Fruit fly (Drosophila melanogaster) whole organism, embryonic: ENCODE results near the gene Teh2.

ENCODE experiments used
- ATbp ChIP-seq: fragments of 200-800 bp; sonication (Bioruptor generic); optimal IDR thresholded peaks from 2 replicates; lab custom pipeline; 2017; ENCODE audit warnings: missing biosample characterization, mild to moderate bottlenecking, missing genetic modification characterization, missing genetic modification reagents
- Asciz ChIP-seq: fragments of 200-800 bp; sonication (Bioruptor generic); optimal IDR thresholded peaks from 2 replicates; lab custom pipeline; 2017; ENCODE audit warnings: missing biosample characterization, mild to moderate bottlenecking, missing genetic modification characterization, missing genetic modification reagents
- Blimp-1 ChIP-seq: fragments of 200-800 bp; sonication (Bioruptor generic); optimal IDR thresholded peaks from 3 replicates; lab custom pipeline; 2018; ENCODE audit warnings: missing biosample characterization, missing genetic modification characterization, mild to moderate bottlenecking, moderate library complexity, missing genetic modification reagents
- CG10267 ChIP-seq: fragments of 200-800 bp; sonication (Bioruptor generic); optimal IDR thresholded peaks from 2 replicates; lab custom pipeline; 2018; ENCODE audit warnings: missing biosample characterization, mild to moderate bottlenecking, missing genetic modification characterization, moderate library complexity
- CG10979 ChIP-seq: fragments of 200-800 bp; sonication (Bioruptor generic); optimal IDR thresholded peaks from 2 replicates; lab custom pipeline; 2018; ENCODE audit warnings: missing biosample characterization, mild to moderate bottlenecking, missing genetic modification characterization, moderate library complexity
- CG11085 ChIP-seq: fragments of 200-800 bp; sonication (Bioruptor generic); IDR thresholded peaks from 2 replicates; pipeline ENCODE4 v1.3.6; 2022; ENCODE audit warnings: missing biosample characterization, missing genetic modification characterization
- CG11695 ChIP-seq: fragments of 200-800 bp; sonication (Bioruptor generic); IDR thresholded peaks from 3 replicates; pipeline ENCODE4 v1.3.6; 2022; ENCODE audit warnings: missing biosample characterization, missing genetic modification characterization
- CG12071 ChIP-seq: fragments of 200-800 bp; sonication (Bioruptor generic); optimal IDR thresholded peaks from 3 replicates; lab custom pipeline; 2018; ENCODE audit warnings: missing biosample characterization, mild to moderate bottlenecking, missing genetic modification characterization
- CG12942 ChIP-seq: fragments of 200-800 bp; sonication (Bioruptor generic); optimal IDR thresholded peaks from 3 replicates; lab custom pipeline; 2016; ENCODE audit warnings: missing biosample characterization, missing genetic modification characterization
- CG15011 ChIP-seq: fragments of 200-800 bp; sonication (Bioruptor generic); optimal IDR thresholded peaks from 3 replicates; lab custom pipeline; 2018; ENCODE audit warnings: missing biosample characterization, mild to moderate bottlenecking, missing genetic modification characterization
- CG17829 ChIP-seq: fragments of 200-800 bp; optimal IDR thresholded peaks from 2 replicates; lab custom pipeline; 2019; ENCODE audit warnings: missing biosample characterization, mild to moderate bottlenecking, missing genetic modification characterization, moderate library complexity
- CG18599 ChIP-seq: fragments of 200-800 bp; sonication (Bioruptor generic); optimal IDR thresholded peaks from 3 replicates; lab custom pipeline; 2017; ENCODE audit warnings: missing biosample characterization, missing genetic modification characterization, mild to moderate bottlenecking, moderate library complexity, missing genetic modification reagents
- CG18764 ChIP-seq: fragments of 200-800 bp; sonication (Bioruptor generic); optimal IDR thresholded peaks from 3 replicates; lab custom pipeline; 2016; ENCODE audit warnings: missing biosample characterization, missing genetic modification characterization
- CG8281 ChIP-seq: fragments of 200-800 bp; sonication (Bioruptor generic); optimal IDR thresholded peaks from 2 replicates; lab custom pipeline; 2018; ENCODE audit warnings: missing biosample characterization, mild to moderate bottlenecking, missing genetic modification characterization, moderate library complexity
- CG8388 ChIP-seq: fragments of 200-800 bp; sonication (Bioruptor generic); optimal IDR thresholded peaks from 2 replicates; lab custom pipeline; 2019; ENCODE audit warnings: missing biosample characterization, mild to moderate bottlenecking, missing genetic modification characterization, moderate library complexity
- Ets65A ChIP-seq: fragments of 200-800 bp; sonication (Bioruptor generic); peaks from one replicate; lab custom pipeline; 2016; ENCODE audit warnings: missing biosample characterization, missing genetic modification characterization
- Pdp1 ChIP-seq, 2 experiments: fragments of 200-800 bp; sonication (Bioruptor generic); optimal IDR thresholded peaks; 3 replicates each; lab custom pipeline; 2016; ENCODE audit warnings: missing biosample characterization in 2 of 2, missing genetic modification characterization in 2 of 2, mild to moderate bottlenecking in 1 of 2, moderate library complexity in 1 of 2
- Six4 ChIP-seq: fragments of 200-800 bp; sonication (Bioruptor generic); optimal IDR thresholded peaks from 2 replicates; lab custom pipeline; 2016; ENCODE audit warnings: missing biosample characterization, missing genetic modification characterization
- Trl ChIP-seq, 3 experiments: fragments of >200 bp in 2 of 3; fragments of 200-800 bp in 1 of 3; sonication (Bioruptor generic) in 1 of 3; optimal IDR thresholded peaks; 2 replicates in 1 of 3; 3 replicates in 2 of 3; lab custom pipeline; 2016 to 2017; ENCODE audit warnings: missing biosample characterization in 1 of 3, missing genetic modification characterization in 1 of 3
- ara ChIP-seq: fragments of 200-800 bp; sonication (Bioruptor generic); IDR thresholded peaks from 2 replicates; pipeline ENCODE4 v1.3.6; 2022; ENCODE audit warnings: missing biosample characterization, missing genetic modification characterization
- bsh ChIP-seq, 2 experiments: fragments of 200-800 bp; sonication (Bioruptor generic); optimal IDR thresholded peaks; 2 replicates each; lab custom pipeline; 2017 to 2018; ENCODE audit warnings: mild to moderate bottlenecking in 2 of 2, missing biosample characterization in 2 of 2, missing genetic modification characterization in 2 of 2, moderate library complexity in 1 of 2
- chm ChIP-seq: fragments of 200-800 bp; sonication (Bioruptor generic); IDR thresholded peaks from 2 replicates; pipeline ENCODE4 v1.3.6; 2022; ENCODE audit warnings: missing biosample characterization, missing genetic modification characterization
- dysf ChIP-seq: fragments of 200-800 bp; sonication (Bioruptor generic); IDR thresholded peaks from 3 replicates; pipeline ENCODE4 v1.3.6; 2022; ENCODE audit warnings: missing biosample characterization, missing genetic modification characterization
- fd96Cb ChIP-seq: fragments of 200-800 bp; sonication (Bioruptor generic); optimal IDR thresholded peaks from 2 replicates; lab custom pipeline; 2018; ENCODE audit warnings: missing biosample characterization, mild to moderate bottlenecking, missing genetic modification characterization, moderate library complexity
- hkb ChIP-seq, 2 experiments: fragments of 200-800 bp in 1 of 2; fragments of >200 bp in 1 of 2; sonication (Bioruptor generic) in 1 of 2; IDR thresholded peaks in 1 of 2; optimal IDR thresholded peaks in 1 of 2; 2 replicates each; pipeline versions ENCODE4 v1.3.6 to Lab custom; 2017 to 2022; ENCODE audit warnings: missing biosample characterization in 1 of 2, missing genetic modification characterization in 1 of 2
- inv ChIP-seq: fragments of 200-800 bp; sonication (Bioruptor generic); IDR thresholded peaks from 2 replicates; pipeline ENCODE4 v1.3.6; 2022; ENCODE audit warnings: missing biosample characterization, missing genetic modification characterization; ENCODE audit not compliant: partially characterized antibody
- klu ChIP-seq: fragments of 200-800 bp; sonication (Bioruptor generic); IDR thresholded peaks from 2 replicates; pipeline ENCODE4 v1.3.6; 2022; ENCODE audit warnings: missing biosample characterization, missing genetic modification characterization
- mirr ChIP-seq: fragments of 200-800 bp; sonication (Bioruptor generic); optimal IDR thresholded peaks from 3 replicates; lab custom pipeline; 2018; ENCODE audit warnings: missing biosample characterization, mild to moderate bottlenecking, missing genetic modification characterization
- oc ChIP-seq: fragments of 200-800 bp; sonication (Bioruptor generic); optimal IDR thresholded peaks from 2 replicates; lab custom pipeline; 2018; ENCODE audit warnings: missing biosample characterization, mild to moderate bottlenecking, missing genetic modification characterization, moderate library complexity
- phol ChIP-seq: fragments of 200-800 bp; sonication (Bioruptor generic); optimal IDR thresholded peaks from 3 replicates; lab custom pipeline; 2018; ENCODE audit warnings: missing biosample characterization, mild to moderate bottlenecking, missing genetic modification characterization, moderate library complexity
- prd ChIP-seq, 3 experiments: fragments of >200 bp in 2 of 3; fragments of 200-800 bp in 1 of 3; sonication (Bioruptor generic) in 1 of 3; optimal IDR thresholded peaks in 2 of 3; IDR thresholded peaks in 1 of 3; 2 replicates in 2 of 3; 3 replicates in 1 of 3; pipeline versions ENCODE4 v1.3.6 to Lab custom; 2017 to 2022; ENCODE audit warnings: missing biosample characterization in 1 of 3, missing genetic modification characterization in 1 of 3
- pum ChIP-seq: fragments of 200-800 bp; sonication (Bioruptor generic); optimal IDR thresholded peaks from 2 replicates; lab custom pipeline; 2016; ENCODE audit warnings: missing biosample characterization, missing genetic modification characterization
- sens ChIP-seq: fragments of 200-800 bp; sonication (Bioruptor generic); peaks from one replicate; lab custom pipeline; 2016; ENCODE audit warnings: missing biosample characterization, missing genetic modification characterization
- sob ChIP-seq: fragments of 200-800 bp; sonication (Bioruptor generic); IDR thresholded peaks from 2 replicates; pipeline ENCODE4 v1.3.6; 2022; ENCODE audit warnings: missing biosample characterization, missing genetic modification characterization
- tap ChIP-seq: fragments of 200-800 bp; optimal IDR thresholded peaks from 3 replicates; lab custom pipeline; 2019; ENCODE audit warnings: missing biosample characterization, mild to moderate bottlenecking, missing genetic modification characterization, moderate library complexity
- tgo ChIP-seq: fragments of 200-800 bp; sonication (Bioruptor generic); IDR thresholded peaks from 3 replicates; pipeline ENCODE4 v1.3.6; 2022; ENCODE audit warnings: missing biosample characterization, missing genetic modification characterization
- toy ChIP-seq: fragments of 200-800 bp; sonication (Bioruptor generic); IDR thresholded peaks from 2 replicates; pipeline ENCODE4 v1.3.6; 2022; ENCODE audit warnings: missing biosample characterization, missing genetic modification characterization
- vnd ChIP-seq: fragments of 200-800 bp; sonication (Bioruptor generic); IDR thresholded peaks from 3 replicates; pipeline ENCODE4 v1.3.6; 2022; ENCODE audit warnings: missing biosample characterization, missing genetic modification characterization; ENCODE audit not compliant: partially characterized antibody
- vvl ChIP-seq: fragments of 200-800 bp; sonication (Bioruptor generic); IDR thresholded peaks from 2 replicates; pipeline ENCODE4 v1.3.6; 2022; ENCODE audit warnings: missing biosample characterization, missing genetic modification characterization

The Teh2 gene

dm6 chr3L:4219291-4220228 lies 31.7 kb upstream of the Teh2 start (continued):
- peak; percentile 15; the same call in 1 of the 2 replicates for TF ChIP-seq vvl (GFP tag; lab: Robert Waterston, UW)
- TF ChIP-seq CG15011 (GFP tag; lab: Kevin White, UChicago), result no peak
- peak; percentile 14 for TF ChIP-seq ATbp
- peak; percentile 13 for TF ChIP-seq oc (tag; lab: Kevin White, UChicago)
- TF ChIP-seq Pdp1 (GFP tag; optimal IDR thresholded peaks at IDR 0.05; lab: Kevin White, UChicago), result peak in 1 of 2 experiments; percentile 35
- no peak for TF ChIP-seq tap (tag; lab: Kevin White, UChicago)
- peak; percentile 84 for TF ChIP-seq mirr (GFP tag; lab: Kevin White, UChicago)
- TF ChIP-seq CG18599, result peak; percentile 24
- TF ChIP-seq CG12071 (GFP tag; lab: Kevin White, UChicago), result peak; percentile 33
- peak; percentile 67 for TF ChIP-seq vnd
- TF ChIP-seq Asciz (GFP tag; lab: Kevin White, UChicago), result peak; percentile 23
- no peak for TF ChIP-seq bsh (GFP tag; optimal IDR thresholded peaks at IDR 0.05; lab: Kevin White, UChicago)

- TF ChIP-seq CG8281 (tag; lab: Kevin White, UChicago), result no peak
- peak; percentile 47 for TF ChIP-seq Ets65A
- TF ChIP-seq CG11085 (GFP tag; lab: Robert Waterston, UW), result no peak
- 0 out of 2 replicates have a peak, but pooled peaks have one; percentile 20 for TF ChIP-seq vvl (GFP tag; lab: Robert Waterston, UW)
- TF ChIP-seq Trl (optimal IDR thresholded peaks at IDR 0.05; lab: Kevin White, UChicago), result no peak
- no peak for TF ChIP-seq Trl (GFP tag; optimal IDR thresholded peaks at IDR 0.05; lab: Kevin White, UChicago)
- TF ChIP-seq CG12071 (GFP tag; lab: Kevin White, UChicago), result no peak
- TF ChIP-seq inv, result no peak
Measured at dm6 chr3L:4215079-4215478, 27.3 kb upstream of the Teh2 start, which contains the start of gene Cpr64Ad. Gene Cpr64Ad, plus strand, starts transcription at chr3L:4215379.

- TF ChIP-seq sens (GFP tag; lab: Kevin White, UChicago), result peak; percentile 5
- no peak for TF ChIP-seq chm (GFP tag; lab: Robert Waterston, UW)
- no peak for TF ChIP-seq toy (GFP tag; lab: Robert Waterston, UW)
Measured at dm6 chr3L:4212815-4213214, 25.0 kb upstream of the Teh2 start, which contains the start of gene Cpr64Ac. Gene Cpr64Ac, minus strand, starts transcription at chr3L:4212915.

dm6 chr3L:4211440-4211839 lies 23.6 kb upstream of the Teh2 start, which contains the start of gene Cpr64Ab:
Gene Cpr64Ab, minus strand, starts transcription at chr3L:4211540.
- TF ChIP-seq CG18764 (GFP tag; lab: Kevin White, UChicago), result no peak

DNA sequence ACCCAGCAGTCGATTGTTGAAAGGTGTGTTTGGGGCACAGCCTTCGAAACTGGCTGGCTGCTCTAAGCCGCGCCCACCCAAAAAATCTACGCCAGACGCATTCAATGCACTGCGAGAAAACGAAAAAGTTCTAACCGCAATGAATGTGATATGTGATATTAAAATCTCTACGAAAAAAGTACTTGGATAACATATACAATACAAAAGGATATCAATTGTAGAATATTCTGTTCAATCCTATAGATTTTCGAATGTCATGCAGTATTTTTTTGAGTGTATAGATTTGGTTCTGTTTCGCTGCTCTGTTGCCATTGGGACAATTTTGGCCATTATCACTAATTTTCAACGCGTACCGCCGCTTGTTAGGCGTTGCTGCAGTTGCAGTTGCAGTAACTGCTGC lies 21.9 kb upstream of the Teh2 start:
- TF ChIP-seq sob (GFP tag; lab: Robert Waterston, UW) (peak; percentile 12; the same call in 1 of the 2 replicates), CG12942 (GFP tag; lab: Kevin White, UChicago) (no peak), prd (optimal IDR thresholded peaks at IDR 0.05; lab: Kevin White, UChicago) (no peak), prd (GFP tag; IDR thresholded peaks at IDR 0.05; lab: Robert Waterston, UW) (peak; percentile 68; the same call in 2 of the 3 replicates), CG17829 (tag; lab: Kevin White, UChicago) (peak; percentile 44), Six4 (GFP tag; lab: Kevin White, UChicago) (peak; percentile 11), Blimp-1 (GFP tag; lab: Kevin White, UChicago) (peak; percentile 58), CG10267 (tag; lab: Kevin White, UChicago) (peak; percentile 15), CG10979 (tag; lab: Kevin White, UChicago) (peak; percentile 52), phol (peak; percentile 42), ara (peak; percentile 58), klu (no peak), CG11695 (GFP tag; lab: Robert Waterston, UW) (0 out of 3 replicates have a peak, but pooled peaks have one; percentile 7), dysf (GFP tag; lab: Robert Waterston, UW) (0 out of 3 replicates have a peak, but pooled peaks have one; percentile 26), CG8388 (GFP tag; lab: Kevin White, UChicago) (no peak), hkb (optimal IDR thresholded peaks at IDR 0.05; lab: Kevin White, UChicago) (no peak), hkb (GFP tag; IDR thresholded peaks at IDR 0.05; lab: Robert Waterston, UW) (0 out of 2 replicates have a peak, but pooled peaks have one; percentile 11), pum (GFP tag; lab: Kevin White, UChicago) (no peak), tgo (0 out of 3 replicates have a peak, but pooled peaks have one; percentile 26), fd96Cb (tag; lab: Kevin White, UChicago) (peak; percentile 40)
